Worm (Caenorhabditis elegans): ENCODE results near the gene srlf-36.

DNA sequence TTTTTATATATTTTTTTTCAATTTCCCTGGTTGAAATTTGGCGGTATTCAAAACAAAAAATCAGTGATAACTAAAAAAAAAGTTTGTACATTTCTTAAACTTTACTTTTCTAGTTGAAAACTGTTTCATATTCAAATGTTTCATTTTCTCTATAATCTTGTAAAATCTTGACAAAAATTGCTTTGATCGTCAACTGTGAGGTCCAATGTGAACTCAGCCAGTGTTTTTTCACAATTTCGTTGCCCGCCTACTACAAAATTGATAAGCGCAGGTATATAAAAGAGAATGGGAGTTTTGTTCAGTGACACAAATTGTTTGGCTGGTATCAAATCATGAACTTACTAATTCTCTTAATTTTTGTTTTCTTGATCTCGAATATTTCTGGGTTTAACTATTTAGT lies 37.3 kb upstream of the srlf-36 start, which contains the start of gene ugt-42:
- TF ChIP-seq dao-5 (tag; optimal IDR thresholded peaks at IDR 0.05) (no peak), him-1 (tag; optimal IDR thresholded peaks at IDR 0.05) (no peak), W03F9.2 (tag; optimal IDR thresholded peaks at IDR 0.05) (no peak)

All from whole organism, L4/young adult.